Worm (Caenorhabditis elegans) whole organism, L4/young adult: Measurements from ENCODE around the gene ptp-4A2.

Experiments used
- dao-5 ChIP-seq: sonication (generic microtip); optimal IDR thresholded peaks from 2 replicates; lab custom pipeline; 2016; ENCODE audit warnings: missing genotype, missing genetic modification characterization, moderate library complexity, missing compliant biosample characterization
- him-1 ChIP-seq: sonication (generic microtip); optimal IDR thresholded peaks from 2 replicates; lab custom pipeline; 2016; ENCODE audit warnings: missing genotype, missing genetic modification reagents, missing genetic modification characterization, missing compliant biosample characterization

DNA sequence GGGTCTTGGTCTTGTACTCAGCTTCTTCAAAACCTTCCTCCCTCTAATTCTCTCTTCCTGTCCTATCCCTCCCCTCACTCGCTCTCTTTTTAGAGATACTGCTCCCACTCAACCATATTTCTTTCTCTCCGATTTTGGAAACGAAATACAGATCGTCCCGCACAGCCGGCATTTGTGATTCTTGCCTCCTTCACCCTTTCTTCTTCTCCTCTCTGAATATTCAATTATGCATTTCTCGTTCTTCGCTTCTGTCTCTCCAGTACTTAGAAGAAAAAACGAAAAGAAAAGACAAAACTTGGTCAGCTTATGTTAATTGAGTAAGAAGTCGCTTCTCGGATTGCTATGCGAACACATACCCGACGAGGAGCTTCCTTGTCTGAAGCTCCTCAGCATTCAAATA lies 47.8 kb upstream of the ptp-4A2 start:
- no peak for TF ChIP-seq him-1 (tag; lab: Kevin White, UChicago)
- no peak for TF ChIP-seq dao-5
